Worm (Caenorhabditis elegans) whole organism, L1 larva: Measurements from ENCODE around the gene F52H2.15.

Experiments used
- C04F5.9 ChIP-seq: sonication (generic microtip); optimal IDR thresholded peaks from 2 replicates; lab custom pipeline; 2016; ENCODE audit warnings: missing genetic modification characterization, missing compliant biosample characterization
- C16A3.4 ChIP-seq: fragments of 150-350 bp; optimal IDR thresholded peaks from 2 replicates; lab custom pipeline; 2014; ENCODE audit warnings: missing biosample characterization, missing genetic modification characterization
- blmp-1 ChIP-seq: fragments of 150-350 bp; optimal IDR thresholded peaks from 2 replicates; lab custom pipeline; 2014; ENCODE audit warnings: missing biosample characterization, missing genetic modification characterization
- dsc-1 ChIP-seq: sonication (generic microtip); optimal IDR thresholded peaks from 2 replicates; lab custom pipeline; 2016; ENCODE audit warnings: mild to moderate bottlenecking, missing genetic modification characterization, missing compliant biosample characterization
- efl-1 ChIP-seq, 4 experiments: fragments of 150-350 bp; optimal IDR thresholded peaks in 3 of 4; peaks in 1 of 4; 1 replicate in 1 of 4; 2 replicates in 3 of 4; lab custom pipeline; 2014; ENCODE audit warnings: missing biosample characterization in 2 of 4, missing genetic modification characterization in 2 of 4, missing genetic modification reagents in 2 of 4
- efl-3 ChIP-seq: fragments of 200-800 bp; sonication (Bioruptor generic); optimal IDR thresholded peaks from 2 replicates; lab custom pipeline; 2018; ENCODE audit warnings: mild to moderate bottlenecking, missing genetic modification characterization, missing compliant biosample characterization
- egl-13 ChIP-seq: sonication (generic microtip); optimal IDR thresholded peaks from 2 replicates; lab custom pipeline; 2016; ENCODE audit warnings: missing genotype, missing genetic modification reagents, missing genetic modification characterization, missing compliant biosample characterization
- elt-2 ChIP-seq: sonication (generic microtip); optimal IDR thresholded peaks from 2 replicates; lab custom pipeline; 2016; ENCODE audit warnings: missing genetic modification characterization, mild to moderate bottlenecking, inconsistent platforms, missing compliant biosample characterization, missing genetic modification reagents
- fkh-4 ChIP-seq: sonication (generic microtip); optimal IDR thresholded peaks from 2 replicates; lab custom pipeline; 2016; ENCODE audit warnings: missing compliant biosample characterization, missing genetic modification characterization, borderline replicate concordance
- hlh-4 ChIP-seq: sonication (generic microtip); optimal IDR thresholded peaks from 2 replicates; lab custom pipeline; 2016; ENCODE audit warnings: mild to moderate bottlenecking, missing genetic modification characterization, missing compliant biosample characterization
- isw-1 ChIP-seq: fragments of 200-800 bp; sonication (Bioruptor generic); IDR thresholded peaks from 2 replicates; pipeline ENCODE4 v1.3.6; 2022; ENCODE audit warnings: missing genetic modification characterization, missing compliant biosample characterization
- jun-1 ChIP-seq: fragments of 150-350 bp; optimal IDR thresholded peaks from 2 replicates; lab custom pipeline; 2014; ENCODE audit warnings: missing biosample characterization, missing genetic modification reagents, missing genetic modification characterization
- lin-14 ChIP-seq: fragments of 200-800 bp; sonication (Bioruptor generic); optimal IDR thresholded peaks from 2 replicates; lab custom pipeline; 2018; ENCODE audit warnings: mild to moderate bottlenecking, missing genetic modification characterization, moderate library complexity, missing compliant biosample characterization
- lin-35 ChIP-seq, 2 experiments: fragments of 150-350 bp; optimal IDR thresholded peaks; 2 replicates each; lab custom pipeline; 2014; ENCODE audit warnings: missing biosample characterization in 2 of 2, missing genetic modification characterization in 2 of 2, missing genetic modification reagents in 2 of 2
- lir-3 ChIP-seq: sonication (generic microtip); optimal IDR thresholded peaks from 2 replicates; lab custom pipeline; 2016; ENCODE audit warnings: mild to moderate bottlenecking, missing genetic modification characterization, moderate library complexity, missing compliant biosample characterization; ENCODE audit not compliant: poor library complexity
- mab-9 ChIP-seq: fragments of 200-800 bp; sonication (Bioruptor generic); IDR thresholded peaks from 2 replicates; pipeline ENCODE4 v1.3.6; 2022; ENCODE audit warnings: missing genetic modification reagents, missing genetic modification characterization, missing compliant biosample characterization
- mef-2 ChIP-seq: fragments of 150-350 bp; optimal IDR thresholded peaks from 2 replicates; lab custom pipeline; 2014; ENCODE audit warnings: missing biosample characterization, missing genetic modification characterization
- nhr-12 ChIP-seq: sonication (generic microtip); optimal IDR thresholded peaks from 2 replicates; lab custom pipeline; 2017; ENCODE audit warnings: missing biosample characterization, missing genetic modification characterization
- nhr-19 ChIP-seq: fragments of 200-800 bp; sonication (Bioruptor generic); conservative IDR thresholded peaks from 2 replicates; pipeline ENCODE4 v1.3.6; 2022; ENCODE audit warnings: missing genetic modification characterization, missing compliant biosample characterization
- nhr-20 ChIP-seq: sonication (generic microtip); optimal IDR thresholded peaks from 2 replicates; lab custom pipeline; 2016; ENCODE audit warnings: mild to moderate bottlenecking, missing genetic modification characterization, missing compliant biosample characterization
- nhr-28 ChIP-seq: fragments of 150-350 bp; optimal IDR thresholded peaks from 2 replicates; lab custom pipeline; 2014; ENCODE audit warnings: missing biosample characterization, missing genetic modification characterization
- nhr-77 ChIP-seq: fragments of 150-350 bp; optimal IDR thresholded peaks from 2 replicates; lab custom pipeline; 2014; ENCODE audit warnings: missing biosample characterization, missing genetic modification characterization
- pqm-1 ChIP-seq: sonication (generic microtip); optimal IDR thresholded peaks from 3 replicates; lab custom pipeline; 2017; ENCODE audit warnings: missing biosample characterization, missing genetic modification characterization
- rnt-1 ChIP-seq: sonication (generic microtip); optimal IDR thresholded peaks from 2 replicates; lab custom pipeline; 2016; ENCODE audit warnings: mild to moderate bottlenecking, missing genetic modification characterization, moderate library complexity, missing compliant biosample characterization
- skn-1 ChIP-seq: fragments of 150-350 bp; optimal IDR thresholded peaks from 2 replicates; lab custom pipeline; 2014; ENCODE audit warnings: missing biosample characterization, missing genetic modification characterization
- sptf-1 ChIP-seq: fragments of 150-350 bp; optimal IDR thresholded peaks from 2 replicates; lab custom pipeline; 2014; ENCODE audit warnings: missing biosample characterization, missing genetic modification characterization
- sup-37 ChIP-seq: fragments of 200-800 bp; sonication (Bioruptor generic); optimal IDR thresholded peaks from 2 replicates; lab custom pipeline; 2018; ENCODE audit warnings: mild to moderate bottlenecking, missing genetic modification characterization, missing compliant biosample characterization
- vab-15 ChIP-seq: sonication (generic microtip); optimal IDR thresholded peaks from 2 replicates; lab custom pipeline; 2017; ENCODE audit warnings: missing genotype, mild to moderate bottlenecking, missing genetic modification characterization, missing compliant biosample characterization
- zip-4 ChIP-seq: fragments of 200-800 bp; sonication (Bioruptor generic); optimal IDR thresholded peaks from 2 replicates; lab custom pipeline; 2018; ENCODE audit warnings: mild to moderate bottlenecking, missing genetic modification characterization, moderate library complexity, missing compliant biosample characterization
- ztf-11 ChIP-seq, 2 experiments: sonication (generic microtip); optimal IDR thresholded peaks; 2 replicates each; lab custom pipeline; 2016 to 2017; ENCODE audit warnings: missing genetic modification characterization in 2 of 2, missing biosample characterization in 1 of 2, missing compliant biosample characterization in 1 of 2
- ztf-4 ChIP-seq: fragments of 150-350 bp; optimal IDR thresholded peaks from 2 replicates; lab custom pipeline; 2014; ENCODE audit warnings: missing biosample characterization, missing genetic modification characterization

F52H2.15 gene

ce11 chrX:2536246-2536772 lies 28.8 kb upstream of the F52H2.15 start (continued):
- peak; percentile 83 for TF ChIP-seq nhr-19 (GFP tag; lab: Robert Waterston, UW)
- TF ChIP-seq nhr-12: no peak
- peak; percentile 98 for TF ChIP-seq skn-1
- peak; percentile 79 for TF ChIP-seq jun-1
- TF ChIP-seq nhr-77 (tag; lab: Kevin White, UChicago): peak; percentile 85
- peak; percentile 90 for TF ChIP-seq rnt-1 (tag; lab: Kevin White, UChicago)
- TF ChIP-seq lir-3 (tag; lab: Kevin White, UChicago): peak; percentile 92
- peak; percentile 99 for TF ChIP-seq lin-14

DNA sequence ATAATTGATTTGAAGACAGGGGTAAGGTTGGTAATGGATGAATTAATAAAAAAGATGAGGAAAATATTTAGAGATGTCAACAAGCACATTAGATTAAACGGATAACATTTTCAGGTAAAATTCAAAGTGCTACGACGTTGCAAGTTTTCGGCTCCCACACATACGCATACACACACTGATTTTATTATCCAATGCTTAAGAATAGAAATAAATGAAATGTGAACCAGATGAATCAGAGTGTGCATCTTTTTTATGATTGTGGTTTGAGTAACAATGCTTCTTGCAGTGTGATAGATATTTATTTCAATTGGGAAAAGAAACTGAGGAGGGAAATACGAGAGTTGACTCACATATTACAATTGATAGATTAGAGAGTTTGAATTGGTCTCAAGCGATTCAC lies 26.4 kb upstream of the F52H2.15 start:
- TF ChIP-seq efl-1 (optimal IDR thresholded peaks at IDR 0.05; lab: Kevin White, UChicago) (no peak), efl-1 (GFP tag; optimal IDR thresholded peaks at IDR 0.05 in 1 of 2; lab: Kevin White, UChicago) (peak in 1 of 2 experiments; percentile 67), C16A3.4 (tag; lab: Kevin White, UChicago) (no peak), jun-1 (no peak), dsc-1 (tag; lab: Kevin White, UChicago) (peak; percentile 93), fkh-4 (peak; percentile 68), mef-2 (tag; lab: Kevin White, UChicago) (no peak)

DNA sequence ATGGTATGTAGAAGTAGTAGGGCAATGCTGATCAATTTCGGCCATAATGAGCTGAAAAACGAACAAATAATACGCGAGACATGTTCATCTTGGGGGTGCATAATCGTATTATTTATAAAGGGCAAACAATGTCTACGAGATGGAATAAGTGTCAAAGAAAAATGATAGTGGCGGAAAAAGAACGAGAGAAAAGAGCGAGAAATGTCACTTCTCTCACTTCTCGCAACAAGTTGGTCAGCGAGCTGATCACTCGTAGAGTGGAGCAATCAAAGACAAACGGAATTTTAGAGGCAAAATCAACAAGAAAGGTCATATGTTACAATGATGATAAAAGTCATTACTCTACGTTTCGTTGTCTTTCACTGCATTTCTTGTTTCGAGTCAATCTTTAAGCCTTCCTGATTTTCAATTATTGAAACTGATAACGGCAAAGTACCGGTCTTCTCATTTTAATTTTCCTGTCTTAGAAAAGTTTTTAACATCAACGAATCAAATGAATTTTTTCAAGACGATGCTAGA lies 24.1 kb upstream of the F52H2.15 start, which contains the start of gene F52H2.3:
Gene F52H2.3 (minus strand): TSS at position 51 of the 519 bp plus-strand sequence.
- TF ChIP-seq efl-3 (no peak), nhr-20 (tag; lab: Kevin White, UChicago) (peak; percentile 8), C04F5.9 (tag; lab: Kevin White, UChicago) (no peak), skn-1 (peak; percentile 44), lin-35 (GFP tag; optimal IDR thresholded peaks at IDR 0.05; lab: Kevin White, UChicago) (peak in 1 of 2 experiments; percentile 37), elt-2 (tag; lab: Kevin White, UChicago) (peak; percentile 60), efl-1 (optimal IDR thresholded peaks at IDR 0.05; lab: Kevin White, UChicago) (no peak), efl-1 (GFP tag; optimal IDR thresholded peaks at IDR 0.05 in 1 of 2; lab: Kevin White, UChicago) (peak in 1 of 2 experiments; percentile 23), pqm-1 (tag; lab: Kevin White, UChicago) (no peak), lin-14 (peak; percentile 32), vab-15 (tag; lab: Kevin White, UChicago) (no peak)

ce11 chrX:2543353-2543752 lies 21.8 kb upstream of the F52H2.15 start:
- TF ChIP-seq mab-9 (GFP tag; lab: Robert Waterston, UW) (no peak), ztf-11 (tag; optimal IDR thresholded peaks at IDR 0.05; lab: Kevin White, UChicago) (no peak), hlh-4 (tag; lab: Kevin White, UChicago) (no peak), blmp-1 (tag; lab: Kevin White, UChicago) (no peak), ztf-4 (tag; lab: Kevin White, UChicago) (no peak), egl-13 (tag; lab: Kevin White, UChicago) (peak; percentile 18), dsc-1 (tag; lab: Kevin White, UChicago) (peak; percentile 6), zip-4 (GFP tag; lab: Kevin White, UChicago) (no peak), isw-1 (GFP tag; lab: Robert Waterston, UW) (no peak), lin-35 (GFP tag; optimal IDR thresholded peaks at IDR 0.05; lab: Kevin White, UChicago) (no peak), nhr-28 (tag; lab: Kevin White, UChicago) (no peak), elt-2 (tag; lab: Kevin White, UChicago) (peak; percentile 6), sptf-1 (tag; lab: Kevin White, UChicago) (no peak), sup-37 (no peak)

- TF ChIP-seq ztf-11 (tag; optimal IDR thresholded peaks at IDR 0.05; lab: Kevin White, UChicago) (no peak), elt-2 (tag; lab: Kevin White, UChicago) (peak; percentile 20)
These were observed 20.5 kb upstream of the F52H2.15 start for ce11 chrX:2544645-2545044.
